Fruit fly (Drosophila melanogaster): ENCODE data around the gene cDIP.

cDIP gene

DNA sequence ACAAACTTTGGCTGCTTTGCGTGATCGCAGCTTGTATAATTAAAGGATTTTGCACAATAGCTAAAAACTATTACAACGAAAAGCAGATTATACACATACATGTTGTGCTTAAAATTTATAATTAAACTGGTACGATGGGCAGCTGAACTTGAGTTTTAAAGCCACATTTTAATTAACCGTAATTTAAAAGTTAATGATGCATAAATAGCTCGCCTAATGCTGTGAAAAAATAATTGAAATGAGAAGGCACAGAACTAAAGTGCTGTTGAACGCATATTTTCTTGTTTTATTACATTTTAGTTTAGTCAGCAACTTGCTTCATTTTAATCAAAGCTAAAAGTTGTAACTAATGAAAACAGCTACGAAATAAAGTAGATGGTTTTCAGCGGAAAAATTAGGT is 31.3 kb downstream of the cDIP start, which contains the start of gene Obp93a:
Gene Obp93a, minus strand, starts transcription at position 101 of the 400 bp plus-strand sequence.
- no peak for TF ChIP-seq OdsH (GFP tag; optimal IDR thresholded peaks at IDR 0.05)
- no peak for TF ChIP-seq foxo (GFP tag; optimal IDR thresholded peaks at IDR 0.05)
- TF ChIP-seq sage (GFP tag; optimal IDR thresholded peaks at IDR 0.05) = no peak
- no peak for TF ChIP-seq dsf (GFP tag; optimal IDR thresholded peaks at IDR 0.05; ENCODE audit: borderline replicate concordance)
- no peak for TF ChIP-seq dmrt93B (GFP tag; optimal IDR thresholded peaks at IDR 0.05)
- no peak for TF ChIP-seq CrebA (GFP tag; optimal IDR thresholded peaks at IDR 0.05; ENCODE audit: borderline replicate concordance)
- TF ChIP-seq ey (GFP tag; optimal IDR thresholded peaks at IDR 0.05) = no peak
- no peak for TF ChIP-seq Hr83 (GFP tag; optimal IDR thresholded peaks at IDR 0.05; ENCODE audit: poor library complexity, severe bottlenecking)
- TF ChIP-seq woc (GFP tag; optimal IDR thresholded peaks at IDR 0.05) = no peak
- no peak for TF ChIP-seq Hr78 (GFP tag; optimal IDR thresholded peaks at IDR 0.05)
- TF ChIP-seq Mio (GFP tag; optimal IDR thresholded peaks at IDR 0.05) = no peak
- TF ChIP-seq br (GFP tag; optimal IDR thresholded peaks at IDR 0.05) = no peak
- no peak for TF ChIP-seq psq (GFP tag; optimal IDR thresholded peaks at IDR 0.05)
- no peak for TF ChIP-seq Rel (GFP tag; optimal IDR thresholded peaks at IDR 0.05)
- TF ChIP-seq Rel (tag; optimal IDR thresholded peaks at IDR 0.05) = no peak
- no peak for TF ChIP-seq sv (GFP tag; optimal IDR thresholded peaks at IDR 0.05)
- no peak for TF ChIP-seq Dfd (GFP tag; optimal IDR thresholded peaks at IDR 0.05)
- no peak for TF ChIP-seq Dif (GFP tag; optimal IDR thresholded peaks at IDR 0.05; ENCODE audit: partially characterized antibody)

DNA sequence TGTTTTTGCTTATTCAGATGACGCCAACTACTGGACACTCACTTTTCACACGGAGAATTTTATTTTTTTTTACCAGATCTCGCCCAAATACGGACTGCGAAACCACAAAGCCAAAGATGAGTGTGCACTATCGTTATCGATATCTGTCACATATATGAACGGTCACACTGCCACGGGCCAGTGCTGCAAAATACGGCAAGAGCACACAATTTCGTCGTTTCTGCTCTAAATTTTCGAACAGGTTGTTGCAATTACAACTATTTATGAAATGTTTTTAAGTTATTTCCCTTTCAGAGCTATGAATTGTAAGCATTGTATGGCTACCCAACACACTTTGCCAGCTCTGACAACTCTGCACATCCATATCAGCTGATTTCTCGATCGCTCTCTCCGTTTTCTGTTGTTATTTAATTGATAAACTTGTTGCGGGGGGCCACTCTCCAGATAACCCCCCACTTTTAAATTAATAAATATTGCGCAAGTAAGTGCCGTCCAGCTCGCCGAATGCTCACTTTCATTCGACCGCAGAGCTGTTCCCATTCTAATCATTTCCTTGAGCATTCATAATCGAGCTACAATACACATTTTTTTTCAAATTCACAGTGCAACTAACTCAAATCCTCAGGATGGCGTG is 33.4 kb downstream of the cDIP start, which contains the start of the genes slmb and CG5793:
Gene slmb, minus strand, starts transcription at position 134 of the 634 bp plus-strand sequence.
Gene CG5793, plus strand, starts transcription at position 222 of the 634 bp plus-strand sequence.
- peak; percentile 64 for TF ChIP-seq ey (GFP tag; optimal IDR thresholded peaks at IDR 0.05)
- peak in 1 of 2 experiments; percentile 82 for TF ChIP-seq foxo (GFP tag; optimal IDR thresholded peaks at IDR 0.05)
- peak; percentile 50 for TF ChIP-seq Myc (optimal IDR thresholded peaks at IDR 0.05)
- no peak for TF ChIP-seq Hnf4 (GFP tag; optimal IDR thresholded peaks at IDR 0.05)
- peak; percentile 58 for TF ChIP-seq psq (GFP tag; optimal IDR thresholded peaks at IDR 0.05)
- peak; percentile 74 for TF ChIP-seq rgr (GFP tag; optimal IDR thresholded peaks at IDR 0.05)
- peak; percentile 81 for TF ChIP-seq Jra (GFP tag; optimal IDR thresholded peaks at IDR 0.05)
- TF ChIP-seq Sp1 (GFP tag; optimal IDR thresholded peaks at IDR 0.05) = peak; percentile 63
- TF ChIP-seq CG32264 (GFP tag; optimal IDR thresholded peaks at IDR 0.05) = no peak
- TF ChIP-seq Hr83 (GFP tag; optimal IDR thresholded peaks at IDR 0.05; ENCODE audit: poor library complexity, severe bottlenecking) = peak; percentile 80
- peak; percentile 25 for TF ChIP-seq CG9705 (GFP tag; optimal IDR thresholded peaks at IDR 0.05)
- TF ChIP-seq OdsH (GFP tag; optimal IDR thresholded peaks at IDR 0.05) = peak; percentile 49
- no peak for TF ChIP-seq Abd-B (GFP tag; optimal IDR thresholded peaks at IDR 0.05)
- peak; percentile 47 for TF ChIP-seq sv (GFP tag; optimal IDR thresholded peaks at IDR 0.05)
- TF ChIP-seq HLH106 (tag; optimal IDR thresholded peaks at IDR 0.05) = peak; percentile 58
- no peak for TF ChIP-seq pan (optimal IDR thresholded peaks at IDR 0.05)

DNA sequence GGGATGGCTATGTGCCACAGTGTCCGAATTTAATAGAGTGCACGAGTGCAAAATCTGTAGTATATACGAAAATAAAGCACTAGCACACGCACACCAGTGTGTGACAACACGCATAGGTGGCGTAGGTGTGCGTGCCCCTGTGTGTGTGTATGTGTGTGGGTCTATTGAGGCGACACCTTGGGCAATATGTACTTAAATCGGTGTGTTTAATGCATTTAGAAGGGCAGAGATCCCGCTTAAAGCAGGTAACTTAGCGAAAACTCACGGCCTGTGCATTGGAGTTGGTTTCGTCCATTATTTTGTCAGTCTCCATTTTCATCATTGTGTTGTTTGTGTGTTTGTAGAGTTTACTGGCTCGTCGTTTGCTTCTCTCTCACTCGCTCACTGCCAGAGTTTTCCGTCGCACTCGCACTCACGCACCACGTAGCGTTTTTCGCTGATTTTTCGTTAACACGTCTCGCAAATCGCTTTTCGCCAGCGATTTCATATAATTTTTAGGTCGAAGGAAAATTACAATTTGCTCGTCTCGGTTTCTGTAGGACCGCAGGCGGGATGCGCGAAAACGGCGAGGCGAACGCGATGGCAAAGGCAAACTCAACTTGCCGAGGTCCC is 34.1 kb downstream of the cDIP start:
- TF ChIP-seq foxo (GFP tag; optimal IDR thresholded peaks at IDR 0.05) (no peak), N (GFP tag; optimal IDR thresholded peaks at IDR 0.05) (peak; percentile 84)

DNA sequence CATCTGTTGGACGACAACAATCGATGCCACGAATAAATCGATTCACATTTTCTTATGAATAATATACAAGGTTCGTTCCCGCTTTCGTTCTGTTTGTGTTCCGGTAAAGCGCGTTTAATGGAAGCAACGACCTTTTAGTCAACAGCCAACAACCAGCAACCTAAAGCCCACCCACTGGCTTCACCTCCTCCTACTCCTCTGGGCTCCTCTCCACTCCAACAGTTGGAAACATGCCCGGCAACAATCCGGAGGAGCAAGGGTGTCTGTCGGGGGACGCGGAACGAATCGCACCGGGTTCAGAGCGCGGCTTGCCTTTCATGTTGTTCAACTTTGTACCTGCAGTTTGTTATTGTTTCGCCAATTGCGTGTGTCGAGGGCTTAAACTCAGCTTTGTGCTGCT is 36.7 kb downstream of the cDIP start:
- TF ChIP-seq psq (GFP tag; optimal IDR thresholded peaks at IDR 0.05) (no peak), Mio (GFP tag; optimal IDR thresholded peaks at IDR 0.05) (no peak), Dif (GFP tag; optimal IDR thresholded peaks at IDR 0.05; ENCODE audit: partially characterized antibody) (peak; percentile 16), br (GFP tag; optimal IDR thresholded peaks at IDR 0.05) (no peak), Rel (GFP tag; optimal IDR thresholded peaks at IDR 0.05) (no peak), Rel (tag; optimal IDR thresholded peaks at IDR 0.05) (peak; percentile 14), lola (GFP tag; optimal IDR thresholded peaks at IDR 0.05) (no peak), GATAd (GFP tag; optimal IDR thresholded peaks at IDR 0.05) (no peak)

DNA sequence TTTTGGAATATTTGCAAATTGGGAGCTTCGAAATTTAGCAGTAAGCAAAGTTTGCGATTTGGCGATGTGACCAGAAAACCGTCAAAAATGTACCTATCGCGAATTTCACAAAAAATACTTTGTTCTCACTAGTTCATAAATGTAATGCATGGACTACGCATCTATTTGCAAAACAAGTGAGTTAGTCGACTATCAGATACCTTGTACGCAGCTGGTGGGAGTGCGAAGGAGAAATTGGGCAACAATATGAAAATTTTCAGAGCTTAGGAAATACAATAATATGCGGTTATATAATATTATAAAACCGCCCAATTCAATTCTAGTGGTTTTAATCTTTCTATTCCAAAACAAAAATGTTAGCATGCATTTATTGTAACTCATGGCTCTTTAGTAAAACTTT is 42.1 kb downstream of the cDIP start, which contains the start of gene Bdbt:
Gene Bdbt, minus strand, starts transcription at position 73 of the 400 bp plus-strand sequence.
- TF ChIP-seq ey (GFP tag; optimal IDR thresholded peaks at IDR 0.05) (peak; percentile 37), dmrt93B (GFP tag; optimal IDR thresholded peaks at IDR 0.05) (no peak), Dfd (GFP tag; optimal IDR thresholded peaks at IDR 0.05) (no peak), Mio (GFP tag; optimal IDR thresholded peaks at IDR 0.05) (no peak), Abd-B (GFP tag; optimal IDR thresholded peaks at IDR 0.05) (no peak), h (GFP tag; optimal IDR thresholded peaks at IDR 0.05) (peak; percentile 46), dl (GFP tag; optimal IDR thresholded peaks at IDR 0.05; ENCODE audit: insufficient read depth in 1 of 2, partially characterized antibody in 2 of 2) (no peak), OdsH (GFP tag; optimal IDR thresholded peaks at IDR 0.05) (peak; percentile 23), CrebA (GFP tag; optimal IDR thresholded peaks at IDR 0.05; ENCODE audit: borderline replicate concordance) (no peak), sage (GFP tag; optimal IDR thresholded peaks at IDR 0.05) (no peak), Hnf4 (GFP tag; optimal IDR thresholded peaks at IDR 0.05) (no peak), tai (GFP tag; optimal IDR thresholded peaks at IDR 0.05) (no peak), CG9705 (GFP tag; optimal IDR thresholded peaks at IDR 0.05) (no peak), br (GFP tag; optimal IDR thresholded peaks at IDR 0.05) (no peak), Myc (optimal IDR thresholded peaks at IDR 0.05) (no peak), lola (GFP tag; optimal IDR thresholded peaks at IDR 0.05) (no peak), dsf (GFP tag; optimal IDR thresholded peaks at IDR 0.05; ENCODE audit: borderline replicate concordance) (no peak), rgr (GFP tag; optimal IDR thresholded peaks at IDR 0.05) (no peak), fru (GFP tag; optimal IDR thresholded peaks at IDR 0.05) (no peak), jim (GFP tag; optimal IDR thresholded peaks at IDR 0.05) (no peak), Dif (GFP tag; optimal IDR thresholded peaks at IDR 0.05; ENCODE audit: partially characterized antibody) (no peak), Hr78 (GFP tag; optimal IDR thresholded peaks at IDR 0.05) (peak; percentile 51), Sp1 (GFP tag; optimal IDR thresholded peaks at IDR 0.05) (no peak), pan (optimal IDR thresholded peaks at IDR 0.05) (no peak), Rel (GFP tag; optimal IDR thresholded peaks at IDR 0.05) (no peak), Rel (tag; optimal IDR thresholded peaks at IDR 0.05) (no peak), GATAd (GFP tag; optimal IDR thresholded peaks at IDR 0.05) (no peak), woc (GFP tag; optimal IDR thresholded peaks at IDR 0.05) (peak; percentile 52)
